Fruit fly (Drosophila melanogaster) Kc167 (cell line): ENCODE measurements around the gene CG15916.

Experiments used
- Myc ChIP-seq: fragments of >200 bp; optimal IDR thresholded peaks from 2 replicates; lab custom pipeline; 2017; ENCODE audit warnings: missing external identifiers
- Sin3A ChIP-seq: fragments of >200 bp; optimal IDR thresholded peaks from 2 replicates; lab custom pipeline; 2018; ENCODE audit warnings: missing external identifiers
- h ChIP-seq: fragments of >200 bp; optimal IDR thresholded peaks from 3 replicates; lab custom pipeline; 2018; ENCODE audit warnings: missing external identifiers
- insv ChIP-seq: fragments of >200 bp; optimal IDR thresholded peaks from 3 replicates; lab custom pipeline; 2018; ENCODE audit warnings: missing external identifiers
- psq ChIP-seq: fragments of >200 bp; optimal IDR thresholded peaks from 2 replicates; lab custom pipeline; 2017; ENCODE audit warnings: missing external identifiers
- ttk ChIP-seq: sonication (Bioruptor generic); optimal IDR thresholded peaks from 2 replicates; lab custom pipeline; 2017; ENCODE audit warnings: missing external identifiers

The CG15916 gene

DNA sequence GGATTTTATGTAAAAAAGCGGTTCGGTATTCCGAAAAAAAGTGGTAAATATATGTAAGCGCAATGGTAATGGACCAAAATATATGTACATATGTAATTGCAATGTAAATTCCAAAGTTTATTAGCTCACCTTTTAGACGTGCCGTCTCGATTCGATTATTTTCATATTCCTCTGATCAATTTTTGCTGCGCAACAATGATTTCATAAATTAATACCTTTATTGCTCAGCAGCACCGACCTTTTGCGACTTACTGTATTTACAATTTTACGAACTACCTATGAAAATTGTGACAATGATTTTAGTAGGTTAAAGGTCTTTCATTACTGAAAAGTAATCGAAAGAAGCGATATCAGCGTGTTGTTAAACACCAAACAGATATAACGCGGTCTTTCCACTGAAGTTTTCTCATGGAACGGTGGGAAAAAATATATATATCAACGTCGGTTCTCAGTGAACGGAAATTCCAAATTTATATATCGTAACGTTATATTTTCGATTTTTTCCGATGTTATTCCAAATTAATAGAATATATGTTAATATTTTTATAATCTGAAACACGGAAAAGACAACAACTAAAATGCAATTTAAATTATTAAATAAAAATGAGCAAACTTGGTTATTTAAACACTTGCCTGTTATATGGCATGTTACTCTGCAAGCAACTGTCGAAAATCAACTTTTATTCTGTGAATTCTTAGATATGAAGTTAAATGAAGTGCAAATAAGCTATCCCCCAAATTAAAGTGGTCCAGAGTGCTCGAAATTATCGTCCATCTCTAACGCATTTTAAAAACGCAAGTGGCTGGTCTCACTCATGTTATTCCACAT is at the start of gene CG15916, which contains the start of gene MSBP:
TSS of gene CG15916 (plus strand) at position 810 of the 829 bp plus-strand sequence.
TSS of gene MSBP (minus strand) at position 330 of the 829 bp plus-strand sequence.
- TF ChIP-seq ttk (lab: Kevin White, UChicago) (no peak), insv (lab: Kevin White, UChicago) (no peak), Sin3A (lab: Kevin White, UChicago) (no peak), h (lab: Kevin White, UChicago) (no peak), psq (lab: Kevin White, UChicago) (no peak), Myc (lab: Kevin White, UChicago) (no peak)

- no peak for TF ChIP-seq h (lab: Kevin White, UChicago)
- no peak for TF ChIP-seq Myc (lab: Kevin White, UChicago)
- no peak for TF ChIP-seq insv (lab: Kevin White, UChicago)
- TF ChIP-seq Sin3A (lab: Kevin White, UChicago), result no peak
- TF ChIP-seq psq (lab: Kevin White, UChicago), result no peak
- TF ChIP-seq ttk (lab: Kevin White, UChicago), result no peak
Measured at dm6 chrX:15841346-15841745, 49.0 kb upstream of the CG15916 start.

DNA sequence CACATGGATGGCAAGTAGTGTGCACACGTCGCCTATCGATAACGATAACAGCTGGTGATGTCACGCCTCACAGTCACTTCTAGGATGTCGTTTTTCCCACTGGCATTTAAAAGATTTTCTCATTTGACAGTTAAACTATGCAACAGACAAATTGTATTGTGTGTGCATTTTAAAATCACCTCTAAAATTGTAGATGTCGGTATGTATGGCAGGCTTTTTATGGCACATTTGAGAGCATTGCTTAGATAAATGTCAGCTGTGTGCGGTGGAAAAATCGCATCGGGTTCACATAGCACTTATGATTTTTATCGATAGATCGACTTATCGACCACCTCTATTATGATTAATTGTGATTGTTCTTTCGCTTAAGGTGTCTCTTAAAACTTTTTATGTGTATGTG is 46.2 kb upstream of the CG15916 start, which contains the start of the genes ArgRS and CG8578:
TSS of gene ArgRS (minus strand) at position 7 of the 400 bp plus-strand sequence.
TSS of gene CG8578 (plus strand) at position 338 of the 400 bp plus-strand sequence.
- no peak for TF ChIP-seq psq (lab: Kevin White, UChicago)
- TF ChIP-seq h (lab: Kevin White, UChicago), result no peak
- no peak for TF ChIP-seq ttk (lab: Kevin White, UChicago)
- TF ChIP-seq insv (lab: Kevin White, UChicago), result no peak
- TF ChIP-seq Myc (lab: Kevin White, UChicago), result no peak
- TF ChIP-seq Sin3A (lab: Kevin White, UChicago), result no peak

DNA sequence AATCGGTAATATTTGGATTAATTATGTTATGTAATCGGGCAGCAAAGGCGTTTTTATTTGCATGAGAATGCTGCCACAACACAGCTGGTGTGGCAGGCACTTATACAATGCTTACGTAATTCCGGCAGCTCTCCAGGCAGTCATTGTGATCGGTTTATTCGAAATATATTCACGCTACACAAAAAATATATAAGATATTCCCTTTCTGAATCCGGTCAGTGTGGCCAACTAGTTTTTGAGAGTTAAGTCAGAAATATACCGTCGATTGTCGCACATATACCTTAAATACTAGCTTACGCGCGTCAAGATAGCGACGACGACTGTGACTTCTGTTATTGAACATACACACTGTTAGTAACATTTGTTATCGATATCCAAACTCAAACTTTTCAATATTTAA is 41.4 kb upstream of the CG15916 start, which contains the start of gene sun:
TSS of gene sun (minus strand) at position 238 of the 400 bp plus-strand sequence.
- no peak for TF ChIP-seq ttk (lab: Kevin White, UChicago)
- no peak for TF ChIP-seq Sin3A (lab: Kevin White, UChicago)
- TF ChIP-seq h (lab: Kevin White, UChicago), result no peak
- no peak for TF ChIP-seq insv (lab: Kevin White, UChicago)
- no peak for TF ChIP-seq Myc (lab: Kevin White, UChicago)
- no peak for TF ChIP-seq psq (lab: Kevin White, UChicago)

DNA sequence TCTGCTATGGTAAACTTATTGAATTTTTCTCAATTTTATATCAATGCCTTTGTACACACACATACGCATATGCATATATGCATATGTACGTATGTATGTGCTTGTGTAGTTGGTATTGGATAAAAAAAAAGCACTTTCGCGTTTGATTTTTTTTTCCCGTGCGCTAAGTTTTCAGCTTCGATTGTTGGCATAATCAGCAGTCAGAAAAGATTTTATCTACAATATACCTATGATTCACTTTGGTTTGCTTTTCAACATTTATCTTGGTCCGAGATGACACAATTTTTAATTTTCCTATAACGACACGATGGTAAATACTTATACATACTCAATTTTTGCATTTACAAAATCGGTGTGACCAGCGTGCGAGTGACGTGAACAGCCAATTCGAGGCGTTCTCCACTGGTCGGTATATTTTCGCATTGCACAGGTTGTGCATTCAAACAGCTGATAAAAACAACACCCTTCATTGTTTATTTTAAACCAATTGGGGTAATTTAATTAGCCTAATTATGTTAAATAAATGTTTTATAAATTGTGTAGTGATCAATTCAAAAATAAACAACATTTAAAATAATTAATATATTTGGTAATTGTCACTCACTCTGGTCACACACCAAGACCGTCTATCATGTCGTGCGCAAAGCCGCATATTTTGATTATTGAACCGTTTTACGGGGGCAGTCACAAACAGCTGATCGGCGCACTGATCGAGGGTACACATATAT is 37.4 kb upstream of the CG15916 start, which contains the start of the genes UBL3 and CG15914:
TSS of gene UBL3 (minus strand) at position 361 of the 728 bp plus-strand sequence.
TSS of gene CG15914 (plus strand) at position 607 of the 728 bp plus-strand sequence.
- TF ChIP-seq psq (lab: Kevin White, UChicago) (no peak), Myc (lab: Kevin White, UChicago) (no peak), Sin3A (lab: Kevin White, UChicago) (no peak), h (lab: Kevin White, UChicago) (no peak), ttk (lab: Kevin White, UChicago) (no peak), insv (lab: Kevin White, UChicago) (no peak)

DNA sequence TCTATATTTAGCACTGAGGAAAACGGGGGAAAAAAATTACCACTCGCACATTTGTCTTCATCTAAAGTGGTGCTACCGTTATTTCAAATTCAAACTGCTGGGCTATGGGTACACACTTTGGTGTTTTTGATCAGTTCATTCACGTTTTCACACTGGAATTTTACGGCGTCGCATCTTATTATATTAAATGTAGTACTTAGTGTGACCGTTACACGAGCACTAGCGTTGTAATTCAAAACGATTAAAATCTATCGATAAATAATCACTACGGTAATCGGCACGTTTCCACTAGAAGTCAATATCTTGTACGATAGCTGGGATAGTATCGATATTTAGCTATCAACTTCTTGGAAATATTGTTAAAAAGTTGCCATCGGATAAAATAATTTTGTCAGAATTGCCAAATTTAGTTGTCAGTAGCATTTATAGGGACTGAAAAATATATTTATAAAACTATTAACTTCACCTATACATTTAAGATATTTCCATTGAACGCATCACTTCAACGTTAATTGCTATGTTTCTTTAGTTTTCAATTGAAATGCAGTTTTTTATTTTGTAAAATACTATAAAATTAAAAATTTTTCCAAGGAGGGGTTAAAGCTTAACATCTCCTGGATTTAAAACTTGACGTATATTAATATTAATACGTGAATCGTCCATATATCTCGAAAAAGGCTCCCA is 32.6 kb upstream of the CG15916 start, which contains the start of the genes CG46440 and Myb:
TSS of gene CG46440 (minus strand) at position 223 of the 684 bp plus-strand sequence.
TSS of gene Myb (minus strand) at position 223 of the 684 bp plus-strand sequence.
- TF ChIP-seq h (lab: Kevin White, UChicago) (no peak), Sin3A (lab: Kevin White, UChicago) (no peak)

dm6 chrX:15859387-15859786 is 31.0 kb upstream of the CG15916 start, which contains the start of gene AlkB:
TSS of gene AlkB (minus strand) at chrX:15859487.
- TF ChIP-seq insv (lab: Kevin White, UChicago), result no peak
- no peak for TF ChIP-seq ttk (lab: Kevin White, UChicago)
- TF ChIP-seq Sin3A (lab: Kevin White, UChicago), result no peak
- no peak for TF ChIP-seq Myc (lab: Kevin White, UChicago)
- no peak for TF ChIP-seq h (lab: Kevin White, UChicago)
- no peak for TF ChIP-seq psq (lab: Kevin White, UChicago)

DNA sequence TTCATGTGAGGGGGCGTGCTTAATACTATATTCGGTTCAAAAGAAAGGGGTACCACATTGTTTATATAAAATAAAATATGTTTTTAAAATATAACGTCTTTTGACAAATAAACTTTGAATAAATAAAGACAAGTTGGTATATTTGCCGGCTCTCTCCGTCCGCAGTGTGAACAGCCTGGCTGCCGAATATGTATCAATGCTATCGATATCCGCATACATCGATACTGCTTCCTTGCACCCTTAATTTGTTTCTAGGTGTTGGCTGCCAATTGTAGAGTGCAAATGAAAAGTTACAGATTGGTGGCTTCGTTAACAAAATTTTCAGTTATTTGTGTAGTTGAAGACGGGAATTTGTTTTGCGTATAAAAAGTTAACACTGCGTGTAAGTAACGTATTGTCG is 30.5 kb upstream of the CG15916 start, which contains the start of gene Gbeta13F:
TSS of gene Gbeta13F (plus strand) at position 247 of the 400 bp plus-strand sequence.
- TF ChIP-seq Sin3A (lab: Kevin White, UChicago) (no peak), insv (lab: Kevin White, UChicago) (no peak), h (lab: Kevin White, UChicago) (no peak), Myc (lab: Kevin White, UChicago) (no peak), psq (lab: Kevin White, UChicago) (no peak), ttk (lab: Kevin White, UChicago) (no peak)

- TF ChIP-seq insv (lab: Kevin White, UChicago), result no peak
- TF ChIP-seq ttk (lab: Kevin White, UChicago), result no peak
- TF ChIP-seq Sin3A (lab: Kevin White, UChicago), result no peak
- no peak for TF ChIP-seq Myc (lab: Kevin White, UChicago)
- TF ChIP-seq psq (lab: Kevin White, UChicago), result no peak
- TF ChIP-seq h (lab: Kevin White, UChicago), result no peak
Measured at dm6 chrX:15860479-15860878, 29.9 kb upstream of the CG15916 start.

DNA sequence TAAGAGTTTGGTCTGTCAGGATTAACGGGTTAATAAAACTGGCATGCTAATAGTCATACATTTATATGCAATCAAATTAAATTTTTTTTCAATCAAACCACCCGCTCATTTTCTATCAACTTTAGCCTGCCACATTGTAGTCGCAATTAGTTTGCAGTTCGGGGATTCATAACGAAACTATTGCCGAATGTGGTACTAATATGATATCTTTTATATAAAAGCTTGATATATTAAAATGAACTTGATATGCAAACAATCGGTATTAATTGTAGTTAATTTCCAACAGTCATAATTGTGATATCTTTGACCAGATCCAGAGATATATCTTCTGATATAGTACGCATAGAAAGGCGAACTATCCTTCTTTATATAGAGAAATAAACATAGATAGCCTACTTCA is 24.4 kb upstream of the CG15916 start:
- no peak for TF ChIP-seq ttk (lab: Kevin White, UChicago)
- TF ChIP-seq Myc (lab: Kevin White, UChicago), result no peak
- no peak for TF ChIP-seq psq (lab: Kevin White, UChicago)
- TF ChIP-seq insv (lab: Kevin White, UChicago), result no peak
- no peak for TF ChIP-seq h (lab: Kevin White, UChicago)
- TF ChIP-seq Sin3A (lab: Kevin White, UChicago), result no peak
